Fruit fly (Drosophila melanogaster) whole organism, embryonic: ENCODE results near the gene CheB38b.

Source experiments
- CG14965 ChIP-seq: fragments of 200-800 bp; sonication (Bioruptor generic); optimal IDR thresholded peaks from 2 replicates; lab custom pipeline; 2016; ENCODE audit warnings: missing biosample characterization, missing genetic modification characterization, borderline replicate concordance
- CG30431 ChIP-seq: fragments of 200-800 bp; sonication (Bioruptor generic); optimal IDR thresholded peaks from 2 replicates; lab custom pipeline; 2017; ENCODE audit warnings: missing biosample characterization, missing genetic modification characterization
- CG34224 ChIP-seq: fragments of 200-800 bp; sonication (Bioruptor generic); IDR thresholded peaks from 3 replicates; pipeline ENCODE4 v1.3.6; 2022; ENCODE audit warnings: missing biosample characterization, missing genetic modification characterization; ENCODE audit not compliant: partially characterized antibody
- CG5245 ChIP-seq: fragments of 200-800 bp; sonication (Bioruptor generic); optimal IDR thresholded peaks from 3 replicates; lab custom pipeline; 2016; ENCODE audit warnings: missing biosample characterization, missing genetic modification characterization
- CG7928 ChIP-seq: fragments of 200-800 bp; sonication (Bioruptor generic); optimal IDR thresholded peaks from 2 replicates; lab custom pipeline; 2017; ENCODE audit warnings: missing biosample characterization, mild to moderate bottlenecking, missing genetic modification characterization
- Mes4 ChIP-seq: fragments of 200-800 bp; sonication (Bioruptor generic); optimal IDR thresholded peaks from 2 replicates; lab custom pipeline; 2016; ENCODE audit warnings: missing biosample characterization, missing genetic modification characterization
- Sin3A ChIP-seq: fragments of >200 bp; optimal IDR thresholded peaks from 2 replicates; lab custom pipeline; 2018
- Sox102F ChIP-seq: fragments of 200-800 bp; sonication (Bioruptor generic); optimal IDR thresholded peaks from 2 replicates; lab custom pipeline; 2018; ENCODE audit warnings: missing biosample characterization, mild to moderate bottlenecking, missing genetic modification characterization, moderate library complexity
- kay ChIP-seq: fragments of 200-800 bp; sonication (Bioruptor generic); optimal IDR thresholded peaks from 2 replicates; lab custom pipeline; 2016; ENCODE audit warnings: missing biosample characterization, missing genetic modification characterization
- pita ChIP-seq: fragments of 200-800 bp; sonication (Bioruptor generic); optimal IDR thresholded peaks from 2 replicates; lab custom pipeline; 2017; ENCODE audit warnings: missing biosample characterization, mild to moderate bottlenecking, missing genetic modification characterization
- slp2 ChIP-seq: fragments of 200-800 bp; sonication (Bioruptor generic); optimal IDR thresholded peaks from 2 replicates; lab custom pipeline; 2016; ENCODE audit warnings: missing biosample characterization, missing genetic modification characterization
- trh ChIP-seq: fragments of 200-800 bp; sonication (Bioruptor generic); optimal IDR thresholded peaks from 2 replicates; lab custom pipeline; 2016; ENCODE audit warnings: missing biosample characterization, missing genetic modification characterization
- usp ChIP-seq: fragments of >200 bp; optimal IDR thresholded peaks from 2 replicates; lab custom pipeline; 2017; ENCODE audit warnings: missing biosample characterization, missing genetic modification characterization

- no peak for TF ChIP-seq Sin3A (lab: Kevin White, UChicago)
- TF ChIP-seq Sox102F (GFP tag; lab: Kevin White, UChicago) = peak; percentile 79
- TF ChIP-seq CG14965 (GFP tag; lab: Kevin White, UChicago) = peak; percentile 46
- peak; percentile 51 for TF ChIP-seq CG30431 (GFP tag; lab: Kevin White, UChicago)
- peak; percentile 70 for TF ChIP-seq CG7928 (GFP tag; lab: Kevin White, UChicago)
- TF ChIP-seq CG34224 (GFP tag; lab: Robert Waterston, UW) = no peak
- TF ChIP-seq trh (GFP tag; lab: Kevin White, UChicago) = peak; percentile 42
- TF ChIP-seq CG5245 (GFP tag; lab: Kevin White, UChicago) = peak; percentile 48
- TF ChIP-seq slp2 (GFP tag; lab: Kevin White, UChicago) = peak; percentile 74
- peak; percentile 75 for TF ChIP-seq Mes4 (GFP tag; lab: Kevin White, UChicago)
- TF ChIP-seq kay (GFP tag; lab: Kevin White, UChicago) = peak; percentile 90
- TF ChIP-seq pita (GFP tag; lab: Kevin White, UChicago) = no peak
- no peak for TF ChIP-seq usp (GFP tag; lab: Kevin White, UChicago)
Measured at dm6 chr2L:20864764-20865265, 47.7 kb upstream of the CheB38b start, which contains the start of gene CG9338.
